Fruit fly (Drosophila melanogaster) whole organism, embryonic: ENCODE results near the gene CG10252.
A peak's percentile ranks its signal among the peaks of the same experiment; 100 is the strongest.

ENCODE experiments used
- Adf1 ChIP-seq: fragments of 200-800 bp; sonication (Bioruptor generic); IDR thresholded peaks from 2 replicates; pipeline ENCODE4 v1.3.6; 2022; ENCODE audit warnings: missing biosample characterization, missing genetic modification characterization
- Atf3 ChIP-seq: fragments of 200-800 bp; sonication (Bioruptor generic); optimal IDR thresholded peaks from 3 replicates; lab custom pipeline; 2016; ENCODE audit warnings: missing biosample characterization, missing genetic modification characterization
- Blimp-1 ChIP-seq: fragments of 200-800 bp; sonication (Bioruptor generic); optimal IDR thresholded peaks from 3 replicates; lab custom pipeline; 2018; ENCODE audit warnings: missing biosample characterization, missing genetic modification characterization, mild to moderate bottlenecking, moderate library complexity, missing genetic modification reagents
- BtbVII ChIP-seq: fragments of 200-800 bp; sonication (Bioruptor generic); optimal IDR thresholded peaks from 3 replicates; lab custom pipeline; 2017; ENCODE audit warnings: missing biosample characterization, mild to moderate bottlenecking, missing genetic modification characterization
- CG12104 ChIP-seq: fragments of 200-800 bp; sonication (Bioruptor generic); optimal IDR thresholded peaks from 3 replicates; lab custom pipeline; 2016; ENCODE audit warnings: missing biosample characterization, missing genetic modification characterization
- CG13424 ChIP-seq: fragments of 200-800 bp; sonication (Bioruptor generic); optimal IDR thresholded peaks from 2 replicates; lab custom pipeline; 2019; ENCODE audit warnings: missing biosample characterization, mild to moderate bottlenecking, missing genetic modification characterization, moderate library complexity
- CG13775 ChIP-seq: fragments of 200-800 bp; sonication (Bioruptor generic); optimal IDR thresholded peaks from 3 replicates; lab custom pipeline; 2017; ENCODE audit warnings: missing biosample characterization, mild to moderate bottlenecking, missing genetic modification characterization
- CG17186 ChIP-seq: fragments of 200-800 bp; sonication (Bioruptor generic); optimal IDR thresholded peaks from 3 replicates; lab custom pipeline; 2017; ENCODE audit warnings: missing biosample characterization, missing genetic modification reagents, missing genetic modification characterization
- CG17568 ChIP-seq: fragments of 200-800 bp; sonication (Bioruptor generic); optimal IDR thresholded peaks from 2 replicates; lab custom pipeline; 2018; ENCODE audit warnings: missing biosample characterization, mild to moderate bottlenecking, missing genetic modification characterization, moderate library complexity
- CG17829 ChIP-seq: fragments of 200-800 bp; optimal IDR thresholded peaks from 2 replicates; lab custom pipeline; 2019; ENCODE audit warnings: missing biosample characterization, mild to moderate bottlenecking, missing genetic modification characterization, moderate library complexity
- CG1792 ChIP-seq: fragments of 200-800 bp; sonication (Bioruptor generic); optimal IDR thresholded peaks from 2 replicates; lab custom pipeline; 2016; ENCODE audit warnings: missing biosample characterization, missing genetic modification characterization
- CG18599 ChIP-seq: fragments of 200-800 bp; sonication (Bioruptor generic); optimal IDR thresholded peaks from 3 replicates; lab custom pipeline; 2017; ENCODE audit warnings: missing biosample characterization, missing genetic modification characterization, mild to moderate bottlenecking, moderate library complexity, missing genetic modification reagents
- CG2116 ChIP-seq: fragments of 200-800 bp; sonication (Bioruptor generic); optimal IDR thresholded peaks from 3 replicates; lab custom pipeline; 2018; ENCODE audit warnings: missing biosample characterization, mild to moderate bottlenecking, missing genetic modification characterization
- CG31441 ChIP-seq: fragments of 200-800 bp; sonication (Bioruptor generic); IDR thresholded peaks from 2 replicates; pipeline ENCODE4 v1.3.6; 2022; ENCODE audit warnings: missing biosample characterization, missing genetic modification characterization
- CG3838 ChIP-seq: fragments of 200-800 bp; sonication (Bioruptor generic); optimal IDR thresholded peaks from 3 replicates; lab custom pipeline; 2016; ENCODE audit warnings: missing biosample characterization, missing genetic modification characterization
- CG4424 ChIP-seq: fragments of 200-800 bp; sonication (Bioruptor generic); optimal IDR thresholded peaks from 3 replicates; lab custom pipeline; 2016; ENCODE audit warnings: missing biosample characterization, missing genetic modification characterization
- CG4820 ChIP-seq: fragments of 200-800 bp; sonication (Bioruptor generic); optimal IDR thresholded peaks from 3 replicates; lab custom pipeline; 2016; ENCODE audit warnings: missing biosample characterization, missing genetic modification characterization
- CG7372 ChIP-seq: fragments of 200-800 bp; sonication (Bioruptor generic); IDR thresholded peaks from 2 replicates; pipeline ENCODE4 v1.3.6; 2022; ENCODE audit warnings: missing biosample characterization, missing genetic modification characterization
- CG8765 ChIP-seq: fragments of 200-800 bp; sonication (Bioruptor generic); IDR thresholded peaks from 2 replicates; pipeline ENCODE4 v1.3.6; 2022; ENCODE audit warnings: missing biosample characterization, missing genetic modification characterization
- CG9932 ChIP-seq: fragments of 200-800 bp; sonication (Bioruptor generic); IDR thresholded peaks from 2 replicates; pipeline ENCODE4 v1.3.6; 2022; ENCODE audit warnings: missing biosample characterization, missing genetic modification characterization
- CHES-1-like ChIP-seq: fragments of 200-800 bp; sonication (Bioruptor generic); optimal IDR thresholded peaks from 2 replicates; lab custom pipeline; 2016; ENCODE audit warnings: missing biosample characterization, missing genetic modification characterization
- Chrac-16 ChIP-seq: fragments of 200-800 bp; sonication (Bioruptor generic); optimal IDR thresholded peaks from 3 replicates; lab custom pipeline; 2016; ENCODE audit warnings: missing biosample characterization, missing genetic modification characterization
- CkIIα-i1 ChIP-seq: fragments of 200-800 bp; sonication (Bioruptor generic); IDR thresholded peaks from 2 replicates; pipeline ENCODE4 v1.3.6; 2022; ENCODE audit warnings: missing biosample characterization, missing genetic modification characterization
- Drgx ChIP-seq: fragments of 200-800 bp; sonication (Bioruptor generic); IDR thresholded peaks from 2 replicates; pipeline ENCODE4 v1.3.6; 2022; ENCODE audit warnings: missing biosample characterization, missing genetic modification characterization
- Hsf ChIP-seq: fragments of 200-800 bp; sonication (Bioruptor generic); optimal IDR thresholded peaks from 3 replicates; lab custom pipeline; 2016; ENCODE audit warnings: missing biosample characterization, missing genetic modification characterization
- MESR4 ChIP-seq: fragments of 200-800 bp; sonication (Bioruptor generic); optimal IDR thresholded peaks from 2 replicates; lab custom pipeline; 2018; ENCODE audit warnings: missing biosample characterization, mild to moderate bottlenecking, missing genetic modification characterization, moderate library complexity
- MTF-1 ChIP-seq: fragments of 200-800 bp; sonication (Bioruptor generic); optimal IDR thresholded peaks from 2 replicates; lab custom pipeline; 2018; ENCODE audit warnings: missing biosample characterization, mild to moderate bottlenecking, missing genetic modification characterization, borderline replicate concordance
- Mes4 ChIP-seq: fragments of 200-800 bp; sonication (Bioruptor generic); optimal IDR thresholded peaks from 2 replicates; lab custom pipeline; 2016; ENCODE audit warnings: missing biosample characterization, missing genetic modification characterization
- Mrtf ChIP-seq: fragments of 200-800 bp; sonication (Bioruptor generic); IDR thresholded peaks from 3 replicates; pipeline ENCODE4 v1.3.6; 2022; ENCODE audit warnings: missing biosample characterization, missing genetic modification characterization
- NfI ChIP-seq: fragments of 200-800 bp; sonication (Bioruptor generic); optimal IDR thresholded peaks from 3 replicates; lab custom pipeline; 2018; ENCODE audit warnings: missing biosample characterization, mild to moderate bottlenecking, missing genetic modification characterization, moderate library complexity
- Opbp ChIP-seq: fragments of 200-800 bp; sonication (Bioruptor generic); IDR thresholded peaks from 3 replicates; pipeline ENCODE4 v1.3.6; 2022; ENCODE audit warnings: missing biosample characterization, missing genetic modification characterization; ENCODE audit not compliant: partially characterized antibody
- Optix ChIP-seq: fragments of 200-800 bp; sonication (Bioruptor generic); IDR thresholded peaks from 3 replicates; pipeline ENCODE4 v1.3.6; 2022; ENCODE audit warnings: missing biosample characterization, missing genetic modification characterization
- Rfx ChIP-seq: fragments of 200-800 bp; sonication (Bioruptor generic); IDR thresholded peaks from 2 replicates; pipeline ENCODE4 v1.3.6; 2022; ENCODE audit warnings: missing biosample characterization, missing genetic modification characterization
- YL-1 ChIP-seq: fragments of 200-800 bp; sonication (Bioruptor generic); optimal IDR thresholded peaks from 3 replicates; lab custom pipeline; 2017; ENCODE audit warnings: missing biosample characterization, mild to moderate bottlenecking, missing genetic modification characterization
- ato ChIP-seq: fragments of 200-800 bp; sonication (Bioruptor generic); IDR thresholded peaks from 2 replicates; pipeline ENCODE4 v1.3.6; 2022; ENCODE audit warnings: missing biosample characterization, missing genetic modification characterization; ENCODE audit not compliant: partially characterized antibody
- az2 ChIP-seq: fragments of 200-800 bp; sonication (Bioruptor generic); optimal IDR thresholded peaks from 3 replicates; lab custom pipeline; 2016; ENCODE audit warnings: missing biosample characterization, missing genetic modification characterization
- croc ChIP-seq: fragments of 200-800 bp; sonication (Bioruptor generic); conservative IDR thresholded peaks from 3 replicates; pipeline ENCODE4 v1.3.6; 2022; ENCODE audit warnings: missing biosample characterization, missing genetic modification characterization
- emc ChIP-seq: fragments of 200-800 bp; sonication (Bioruptor generic); optimal IDR thresholded peaks from 2 replicates; lab custom pipeline; 2016; ENCODE audit warnings: missing biosample characterization, missing genetic modification characterization
- ewg ChIP-seq: fragments of 200-800 bp; sonication (Bioruptor generic); optimal IDR thresholded peaks from 3 replicates; lab custom pipeline; 2017; ENCODE audit warnings: mild to moderate bottlenecking, missing biosample characterization, missing genetic modification reagents, missing genetic modification characterization
- hb ChIP-seq: fragments of 200-800 bp; sonication (Bioruptor generic); IDR thresholded peaks from 3 replicates; pipeline ENCODE4 v1.3.6; 2022; ENCODE audit warnings: missing biosample characterization, missing genetic modification characterization; ENCODE audit not compliant: partially characterized antibody
- jing ChIP-seq: fragments of 200-800 bp; sonication (Bioruptor generic); optimal IDR thresholded peaks from 2 replicates; lab custom pipeline; 2018; ENCODE audit warnings: missing biosample characterization, mild to moderate bottlenecking, missing genetic modification characterization
- lov ChIP-seq, 2 experiments: fragments of 200-800 bp in 1 of 2; fragments of >200 bp in 1 of 2; sonication (Bioruptor generic) in 1 of 2; IDR thresholded peaks in 1 of 2; optimal IDR thresholded peaks in 1 of 2; 2 replicates in 1 of 2; 3 replicates in 1 of 2; pipeline versions ENCODE4 v1.3.6 to Lab custom; 2017 to 2022; ENCODE audit warnings: missing biosample characterization in 1 of 2, missing genetic modification characterization in 1 of 2
- nau ChIP-seq: fragments of 200-800 bp; sonication (Bioruptor generic); optimal IDR thresholded peaks from 3 replicates; lab custom pipeline; 2017; ENCODE audit warnings: missing biosample characterization, mild to moderate bottlenecking, missing genetic modification characterization, missing genetic modification reagents
- pan ChIP-seq, 4 experiments: fragments of >200 bp in 3 of 4; fragments of 200-800 bp in 1 of 4; sonication (Bioruptor generic) in 1 of 4; optimal IDR thresholded peaks in 3 of 4; IDR thresholded peaks in 1 of 4; 2 replicates each; pipeline versions ENCODE4 v1.3.6 to Lab custom; 2017 to 2022; ENCODE audit warnings: missing biosample characterization in 2 of 4, missing genetic modification characterization in 2 of 4, mixed read lengths in 1 of 4
- peb ChIP-seq: fragments of 200-800 bp; sonication (Bioruptor generic); IDR thresholded peaks from 2 replicates; pipeline ENCODE4 v1.3.6; 2022; ENCODE audit warnings: missing biosample characterization, missing genetic modification characterization
- pnt ChIP-seq: fragments of 200-800 bp; sonication (Bioruptor generic); optimal IDR thresholded peaks from 3 replicates; lab custom pipeline; 2016; ENCODE audit warnings: missing biosample characterization, missing genetic modification characterization
- run ChIP-seq: fragments of 200-800 bp; sonication (Bioruptor generic); optimal IDR thresholded peaks from 3 replicates; lab custom pipeline; 2018; ENCODE audit warnings: missing biosample characterization, mild to moderate bottlenecking, missing genetic modification characterization
- sd ChIP-seq: fragments of 200-800 bp; sonication (Bioruptor generic); optimal IDR thresholded peaks from 3 replicates; lab custom pipeline; 2018; ENCODE audit warnings: missing biosample characterization, mild to moderate bottlenecking, missing genetic modification characterization, moderate library complexity
- seq ChIP-seq: fragments of 200-800 bp; sonication (Bioruptor generic); IDR thresholded peaks from 2 replicates; pipeline ENCODE4 v1.3.6; 2022; ENCODE audit warnings: missing biosample characterization, missing genetic modification characterization
- slou ChIP-seq: fragments of 200-800 bp; sonication (Bioruptor generic); optimal IDR thresholded peaks from 3 replicates; lab custom pipeline; 2016; ENCODE audit warnings: missing biosample characterization, missing genetic modification characterization
- vvl ChIP-seq: fragments of 200-800 bp; sonication (Bioruptor generic); IDR thresholded peaks from 2 replicates; pipeline ENCODE4 v1.3.6; 2022; ENCODE audit warnings: missing biosample characterization, missing genetic modification characterization

Gene CG10252

dm6 chr3R:23729066-23729465, 33.0 kb upstream of the CG10252 start (continued):
- TF ChIP-seq CkIIα-i1 (GFP tag; lab: Robert Waterston, UW) (no peak), CG2116 (GFP tag; lab: Kevin White, UChicago) (peak; percentile 2), nau (peak; percentile 38), CG9932 (no peak), ato (GFP tag; lab: Robert Waterston, UW) (no peak), Rfx (GFP tag; lab: Robert Waterston, UW) (peak; percentile 48; the same call in 1 of the 2 replicates), Atf3 (GFP tag; lab: Kevin White, UChicago) (no peak), Blimp-1 (GFP tag; lab: Kevin White, UChicago) (peak; percentile 14), run (tag; lab: Kevin White, UChicago) (no peak), CG18599 (peak; percentile 86), BtbVII (peak; percentile 77), ewg (GFP tag; lab: Kevin White, UChicago) (no peak), Adf1 (GFP tag; lab: Robert Waterston, UW) (no peak), CG13775 (GFP tag; lab: Kevin White, UChicago) (no peak), CG3838 (GFP tag; lab: Kevin White, UChicago) (no peak), CG4424 (no peak), CG17186 (GFP tag; lab: Kevin White, UChicago) (no peak), seq (GFP tag; lab: Robert Waterston, UW) (no peak), Hsf (GFP tag; lab: Kevin White, UChicago) (no peak), slou (GFP tag; lab: Kevin White, UChicago) (no peak), CG8765 (GFP tag; lab: Robert Waterston, UW) (no peak), MTF-1 (peak; percentile 60), vvl (no peak), CHES-1-like (GFP tag; lab: Kevin White, UChicago) (peak; percentile 18), Opbp (GFP tag; lab: Robert Waterston, UW) (no peak), Drgx (GFP tag; lab: Robert Waterston, UW) (no peak), MESR4 (GFP tag; lab: Kevin White, UChicago) (no peak), YL-1 (peak; percentile 23), Optix (GFP tag; lab: Robert Waterston, UW) (no peak), CG12104 (GFP tag; lab: Kevin White, UChicago) (no peak), jing (GFP tag; lab: Kevin White, UChicago) (no peak), pnt (GFP tag; lab: Kevin White, UChicago) (no peak), hb (GFP tag; lab: Robert Waterston, UW) (no peak), Chrac-16 (GFP tag; lab: Kevin White, UChicago) (no peak), pan (optimal IDR thresholded peaks at IDR 0.05; lab: Kevin White, UChicago) (no peak), pan (GFP tag; optimal IDR thresholded peaks at IDR 0.05 in 1 of 2, IDR thresholded peaks at IDR 0.05 in 1 of 2) (no peak), CG31441 (GFP tag; lab: Robert Waterston, UW) (no peak), CG7372 (no peak), CG17568 (GFP tag; lab: Kevin White, UChicago) (peak; percentile 59), az2 (GFP tag; lab: Kevin White, UChicago) (no peak), NfI (GFP tag; lab: Kevin White, UChicago) (peak; percentile 8), croc (GFP tag; lab: Robert Waterston, UW) (no peak), peb (GFP tag; lab: Robert Waterston, UW) (no peak), lov (optimal IDR thresholded peaks at IDR 0.05; lab: Kevin White, UChicago) (no peak), lov (GFP tag; IDR thresholded peaks at IDR 0.05; lab: Robert Waterston, UW) (no peak), CG1792 (GFP tag; lab: Kevin White, UChicago) (no peak), CG17829 (tag; lab: Kevin White, UChicago) (no peak), CG13424 (tag; lab: Kevin White, UChicago) (no peak), sd (tag; lab: Kevin White, UChicago) (no peak), emc (GFP tag; lab: Kevin White, UChicago) (no peak), Mrtf (no peak), Mes4 (GFP tag; lab: Kevin White, UChicago) (no peak), CG4820 (GFP tag; lab: Kevin White, UChicago) (no peak)
